Fruit fly (Drosophila melanogaster): ENCODE results near the gene CG18814.
A peak's percentile ranks its signal among the peaks of the same experiment; 100 is the strongest.

The CG18814 gene

DNA sequence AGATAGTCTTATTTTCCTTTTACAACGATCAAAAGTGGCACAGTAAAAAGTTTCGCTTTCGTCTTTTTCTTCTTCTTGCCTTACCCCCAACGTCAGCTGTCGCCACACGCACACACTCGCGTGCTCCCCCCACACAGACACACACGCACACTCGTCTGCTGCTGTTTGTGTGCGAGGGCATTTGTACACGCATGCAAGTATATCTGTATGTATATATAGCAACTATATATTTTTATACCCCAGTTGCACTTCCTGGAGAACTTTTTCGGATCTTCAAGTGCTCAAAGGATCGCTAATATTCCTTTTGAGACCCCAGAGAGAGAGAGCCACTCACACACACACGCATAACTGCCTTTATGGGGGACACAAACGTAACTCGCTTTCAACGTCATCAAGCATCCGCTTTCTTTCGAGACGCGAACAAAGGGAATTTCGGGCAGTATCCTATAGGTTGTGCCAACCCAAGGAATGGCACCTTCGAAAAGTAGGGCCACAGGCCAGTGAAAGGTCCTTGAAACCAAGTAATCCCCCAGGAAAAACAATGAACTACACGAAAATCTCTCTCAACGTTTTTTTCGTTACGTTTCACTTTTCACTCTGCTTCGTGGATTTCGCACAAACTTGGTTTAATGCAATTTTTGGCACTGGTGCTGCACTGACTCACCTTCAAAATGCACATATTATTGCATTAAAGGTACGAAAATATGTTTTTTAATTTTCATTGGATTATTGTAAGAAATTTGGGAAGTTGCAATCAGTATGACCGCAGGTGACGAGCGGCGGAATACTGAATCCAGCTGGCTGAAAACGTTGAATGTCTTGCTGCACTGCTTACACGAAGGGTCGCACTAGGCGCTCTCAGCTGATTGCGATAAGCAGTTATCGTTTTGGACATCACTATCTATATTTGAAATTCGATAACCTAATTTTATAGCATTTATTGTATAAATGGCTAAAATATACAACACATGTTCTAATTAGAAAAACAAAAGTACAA lies 8.4 kb downstream of the CG18814 start, which contains the start of gene roq:
Gene roq (minus strand): TSS at position 799 of the 997 bp plus-strand sequence.
- TF ChIP-seq pan (optimal IDR thresholded peaks at IDR 0.05) (no peak), Mio (GFP tag; optimal IDR thresholded peaks at IDR 0.05) (no peak), Sp1 (GFP tag; optimal IDR thresholded peaks at IDR 0.05) (no peak), rgr (GFP tag; optimal IDR thresholded peaks at IDR 0.05) (no peak), foxo (GFP tag; optimal IDR thresholded peaks at IDR 0.05) (no peak), Myc (optimal IDR thresholded peaks at IDR 0.05) (no peak), usp (GFP tag; optimal IDR thresholded peaks at IDR 0.05) (no peak), sage (GFP tag; optimal IDR thresholded peaks at IDR 0.05) (no peak), Rel (GFP tag; optimal IDR thresholded peaks at IDR 0.05) (peak; percentile 18), Rel (tag; optimal IDR thresholded peaks at IDR 0.05) (peak; percentile 6), CG32264 (GFP tag; optimal IDR thresholded peaks at IDR 0.05) (no peak), CG9705 (GFP tag; optimal IDR thresholded peaks at IDR 0.05) (no peak), h (GFP tag; optimal IDR thresholded peaks at IDR 0.05) (peak; percentile 35), OdsH (GFP tag; optimal IDR thresholded peaks at IDR 0.05) (peak; percentile 19), Dfd (GFP tag; optimal IDR thresholded peaks at IDR 0.05) (no peak), woc (GFP tag; optimal IDR thresholded peaks at IDR 0.05) (no peak), lola (GFP tag; optimal IDR thresholded peaks at IDR 0.05) (no peak), dsf (GFP tag; optimal IDR thresholded peaks at IDR 0.05; ENCODE audit: borderline replicate concordance) (no peak), ey (GFP tag; optimal IDR thresholded peaks at IDR 0.05) (no peak), Jra (GFP tag; optimal IDR thresholded peaks at IDR 0.05) (no peak), Hr78 (GFP tag; optimal IDR thresholded peaks at IDR 0.05) (no peak), fru (GFP tag; optimal IDR thresholded peaks at IDR 0.05) (no peak), Vsx2 (GFP tag; optimal IDR thresholded peaks at IDR 0.05; ENCODE audit: partially characterized antibody) (no peak), Abd-B (GFP tag; optimal IDR thresholded peaks at IDR 0.05) (no peak), jim (GFP tag; optimal IDR thresholded peaks at IDR 0.05) (no peak), br (GFP tag; optimal IDR thresholded peaks at IDR 0.05) (no peak), CrebA (GFP tag; optimal IDR thresholded peaks at IDR 0.05; ENCODE audit: borderline replicate concordance) (peak; percentile 88), tai (GFP tag; optimal IDR thresholded peaks at IDR 0.05) (no peak), N (GFP tag; optimal IDR thresholded peaks at IDR 0.05) (peak; percentile 86), GATAd (GFP tag; optimal IDR thresholded peaks at IDR 0.05) (no peak), dmrt93B (GFP tag; optimal IDR thresholded peaks at IDR 0.05) (no peak), sv (GFP tag; optimal IDR thresholded peaks at IDR 0.05) (no peak), Hnf4 (GFP tag; optimal IDR thresholded peaks at IDR 0.05) (no peak), dl (GFP tag; optimal IDR thresholded peaks at IDR 0.05; ENCODE audit: insufficient read depth in 1 of 2, partially characterized antibody in 2 of 2) (no peak), HLH106 (tag; optimal IDR thresholded peaks at IDR 0.05) (no peak), Dif (GFP tag; optimal IDR thresholded peaks at IDR 0.05; ENCODE audit: partially characterized antibody) (no peak), psq (GFP tag; optimal IDR thresholded peaks at IDR 0.05) (no peak), Hr83 (GFP tag; optimal IDR thresholded peaks at IDR 0.05; ENCODE audit: poor library complexity, severe bottlenecking) (no peak), brk (GFP tag; optimal IDR thresholded peaks at IDR 0.05) (no peak)

- TF ChIP-seq GATAd (GFP tag; optimal IDR thresholded peaks at IDR 0.05) (no peak), brk (GFP tag; optimal IDR thresholded peaks at IDR 0.05) (no peak), Hnf4 (GFP tag; optimal IDR thresholded peaks at IDR 0.05) (no peak), Dfd (GFP tag; optimal IDR thresholded peaks at IDR 0.05) (no peak), Sp1 (GFP tag; optimal IDR thresholded peaks at IDR 0.05) (no peak), Jra (GFP tag; optimal IDR thresholded peaks at IDR 0.05) (no peak), Mio (GFP tag; optimal IDR thresholded peaks at IDR 0.05) (no peak), h (GFP tag; optimal IDR thresholded peaks at IDR 0.05) (peak; percentile 50), CG32264 (GFP tag; optimal IDR thresholded peaks at IDR 0.05) (no peak), rgr (GFP tag; optimal IDR thresholded peaks at IDR 0.05) (peak; percentile 46), pan (optimal IDR thresholded peaks at IDR 0.05) (no peak), CG9705 (GFP tag; optimal IDR thresholded peaks at IDR 0.05) (no peak), CrebA (GFP tag; optimal IDR thresholded peaks at IDR 0.05; ENCODE audit: borderline replicate concordance) (no peak), Hr83 (GFP tag; optimal IDR thresholded peaks at IDR 0.05; ENCODE audit: poor library complexity, severe bottlenecking) (no peak), fru (GFP tag; optimal IDR thresholded peaks at IDR 0.05) (peak; percentile 10), foxo (GFP tag; optimal IDR thresholded peaks at IDR 0.05) (peak in 1 of 2 experiments; percentile 55), usp (GFP tag; optimal IDR thresholded peaks at IDR 0.05) (no peak), dl (GFP tag; optimal IDR thresholded peaks at IDR 0.05; ENCODE audit: insufficient read depth in 1 of 2, partially characterized antibody in 2 of 2) (no peak), ey (GFP tag; optimal IDR thresholded peaks at IDR 0.05) (peak; percentile 43), Abd-B (GFP tag; optimal IDR thresholded peaks at IDR 0.05) (no peak), lola (GFP tag; optimal IDR thresholded peaks at IDR 0.05) (no peak), sage (GFP tag; optimal IDR thresholded peaks at IDR 0.05) (no peak), OdsH (GFP tag; optimal IDR thresholded peaks at IDR 0.05) (peak; percentile 36), sv (GFP tag; optimal IDR thresholded peaks at IDR 0.05) (peak; percentile 51), dsf (GFP tag; optimal IDR thresholded peaks at IDR 0.05; ENCODE audit: borderline replicate concordance) (no peak), Rel (GFP tag; optimal IDR thresholded peaks at IDR 0.05) (no peak), Rel (tag; optimal IDR thresholded peaks at IDR 0.05) (no peak), jim (GFP tag; optimal IDR thresholded peaks at IDR 0.05) (no peak), woc (GFP tag; optimal IDR thresholded peaks at IDR 0.05) (no peak), tai (GFP tag; optimal IDR thresholded peaks at IDR 0.05) (no peak), dmrt93B (GFP tag; optimal IDR thresholded peaks at IDR 0.05) (no peak), Hr78 (GFP tag; optimal IDR thresholded peaks at IDR 0.05) (no peak), br (GFP tag; optimal IDR thresholded peaks at IDR 0.05) (peak; percentile 25), HLH106 (tag; optimal IDR thresholded peaks at IDR 0.05) (no peak)
These were observed 11.1 kb downstream of the CG18814 start for dm6 chr3L:16380770-16381169.
